ENCODE assay signal across 1 fruit fly cellular context in the genomic region with DNA sequence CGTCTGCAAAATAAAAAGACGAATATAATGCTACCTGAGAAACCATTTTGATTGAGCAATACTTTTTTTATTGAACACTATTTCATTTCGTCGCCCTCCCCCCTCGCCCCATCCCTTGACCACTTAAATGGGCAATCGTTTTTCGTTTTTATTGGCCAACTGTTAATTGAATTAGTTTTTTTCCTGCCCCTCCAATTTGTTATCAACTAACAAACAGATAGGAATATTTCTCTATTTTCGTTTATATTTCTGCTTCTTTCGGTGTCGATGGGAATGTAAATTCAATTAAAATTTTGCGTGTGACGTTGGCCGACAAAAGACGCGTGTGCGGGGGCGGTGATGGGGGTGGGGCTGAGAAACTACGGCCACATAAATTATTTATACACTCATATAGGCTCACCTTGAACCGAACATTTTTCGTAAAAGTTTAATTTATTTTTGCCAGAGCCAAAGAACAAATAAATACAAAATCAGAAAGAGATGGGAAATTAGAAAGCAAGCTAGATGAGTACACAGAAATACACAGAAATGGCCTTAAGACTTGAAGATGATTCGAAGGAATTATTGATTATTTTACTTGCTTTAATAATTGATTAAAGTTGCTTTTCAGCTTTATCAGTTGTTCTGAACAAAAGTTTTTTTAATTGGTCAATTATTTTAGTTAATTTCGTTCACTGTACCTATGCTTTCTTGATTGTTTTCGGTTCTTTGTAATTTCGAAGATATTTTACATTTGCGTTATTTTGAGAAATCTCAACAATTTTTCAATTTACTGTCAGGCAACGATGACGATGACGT.
TF ChIP-seq lines count a peak whose summit lies in the region.

No protein-coding gene starts in this region.

TF ChIP-seq in whole organism, embryonic, 481 proteins besides CTCF, POLR2A, EP300 and RAD21 (continued from another document and continues in another):
- peak; percentile 26 for TF ChIP-seq NC2β (GFP tag; optimal IDR thresholded peaks at IDR 0.05; lab: Kevin White, UChicago)
- TF ChIP-seq twi (tag; optimal IDR thresholded peaks at IDR 0.05; lab: Kevin White, UChicago), result peak; percentile 2
- no peak for TF ChIP-seq CG1832 (GFP tag; optimal IDR thresholded peaks at IDR 0.05; lab: Kevin White, UChicago)
- TF ChIP-seq Bdp1 (GFP tag; optimal IDR thresholded peaks at IDR 0.05; lab: Kevin White, UChicago), result no peak
- no peak for TF ChIP-seq Fer1 (GFP tag; optimal IDR thresholded peaks at IDR 0.05; lab: Kevin White, UChicago)
- TF ChIP-seq lmd (GFP tag; IDR thresholded peaks at IDR 0.05; lab: Robert Waterston, UW), result peak; percentile 75
- TF ChIP-seq cg (GFP tag; optimal IDR thresholded peaks at IDR 0.05; lab: Kevin White, UChicago), result no peak
- TF ChIP-seq salm (tag; optimal IDR thresholded peaks at IDR 0.05; lab: Kevin White, UChicago), result no peak
- TF ChIP-seq CG4854 (GFP tag; optimal IDR thresholded peaks at IDR 0.05; lab: Kevin White, UChicago), result no peak
- TF ChIP-seq CG7987 (GFP tag; optimal IDR thresholded peaks at IDR 0.05; lab: Kevin White, UChicago), result no peak
- TF ChIP-seq sna (GFP tag; IDR thresholded peaks at IDR 0.05; lab: Robert Waterston, UW; ENCODE audit: partially characterized antibody), result no peak
- TF ChIP-seq CHES-1-like (GFP tag; optimal IDR thresholded peaks at IDR 0.05; lab: Kevin White, UChicago), result peak; percentile 26
- no peak for TF ChIP-seq klu (GFP tag; IDR thresholded peaks at IDR 0.05; lab: Robert Waterston, UW)
- TF ChIP-seq CG10209 (GFP tag; optimal IDR thresholded peaks at IDR 0.05; lab: Kevin White, UChicago), result peak; percentile 55
- TF ChIP-seq CG31388 (GFP tag; optimal IDR thresholded peaks at IDR 0.05; lab: Kevin White, UChicago), result no peak
- TF ChIP-seq gcm (GFP tag; optimal IDR thresholded peaks at IDR 0.05; lab: Kevin White, UChicago), result peak; percentile 22
- TF ChIP-seq CG10654 (GFP tag; optimal IDR thresholded peaks at IDR 0.05; lab: Kevin White, UChicago), result no peak
- peak; percentile 53 for TF ChIP-seq CG10366 (GFP tag; IDR thresholded peaks at IDR 0.05; lab: Robert Waterston, UW)
- no peak for TF ChIP-seq oc (tag; optimal IDR thresholded peaks at IDR 0.05; lab: Kevin White, UChicago)
- TF ChIP-seq CG14441 (GFP tag; IDR thresholded peaks at IDR 0.05; lab: Robert Waterston, UW), result 0 out of 2 replicates have a peak, but pooled peaks have one; percentile 5
- TF ChIP-seq crol (GFP tag; IDR thresholded peaks at IDR 0.05; lab: Robert Waterston, UW), result peak; percentile 70
- no peak for TF ChIP-seq repo (GFP tag; optimal IDR thresholded peaks at IDR 0.05; lab: Kevin White, UChicago)
- TF ChIP-seq trh (GFP tag; optimal IDR thresholded peaks at IDR 0.05; lab: Kevin White, UChicago), result no peak
- no peak for TF ChIP-seq ems (GFP tag; optimal IDR thresholded peaks at IDR 0.05; lab: Kevin White, UChicago)
- TF ChIP-seq mam (GFP tag; optimal IDR thresholded peaks at IDR 0.05; lab: Kevin White, UChicago), result peak; percentile 82
- peak; percentile 60 for TF ChIP-seq slp2 (GFP tag; optimal IDR thresholded peaks at IDR 0.05; lab: Kevin White, UChicago)
- no peak for TF ChIP-seq BEAF-32 (GFP tag; optimal IDR thresholded peaks at IDR 0.05; lab: Kevin White, UChicago)
- no peak for TF ChIP-seq CG30020 (tag; optimal IDR thresholded peaks at IDR 0.05; lab: Kevin White, UChicago)
- no peak for TF ChIP-seq pfk (GFP tag; optimal IDR thresholded peaks at IDR 0.05; lab: Kevin White, UChicago)
- TF ChIP-seq CG4820 (GFP tag; optimal IDR thresholded peaks at IDR 0.05; lab: Kevin White, UChicago), result no peak
- TF ChIP-seq al (GFP tag; IDR thresholded peaks at IDR 0.05; lab: Robert Waterston, UW), result peak; percentile 85
- TF ChIP-seq Taf1 (GFP tag; IDR thresholded peaks at IDR 0.05; lab: Robert Waterston, UW), result peak; percentile 43; the same call in 1 of the 2 replicates
- TF ChIP-seq CG2712 (tag; optimal IDR thresholded peaks at IDR 0.05; lab: Kevin White, UChicago), result peak; percentile 70
- TF ChIP-seq otp (GFP tag; IDR thresholded peaks at IDR 0.05; lab: Robert Waterston, UW), result peak; percentile 18; the same call in 2 of the 3 replicates
- peak; percentile 74; the same call in 1 of the 2 replicates for TF ChIP-seq wdn (GFP tag; IDR thresholded peaks at IDR 0.05; lab: Robert Waterston, UW)
- TF ChIP-seq kay (GFP tag; optimal IDR thresholded peaks at IDR 0.05; lab: Kevin White, UChicago), result peak; percentile 26
- no peak for TF ChIP-seq hbn (GFP tag; IDR thresholded peaks at IDR 0.05; lab: Robert Waterston, UW; ENCODE audit: partially characterized antibody)
- TF ChIP-seq Oli (tag; optimal IDR thresholded peaks at IDR 0.05; lab: Kevin White, UChicago), result peak; percentile 45
- peak; percentile 82 for TF ChIP-seq gem (tag; optimal IDR thresholded peaks at IDR 0.05; lab: Kevin White, UChicago)
- no peak for TF ChIP-seq HLH4C (GFP tag; IDR thresholded peaks at IDR 0.05; lab: Robert Waterston, UW; ENCODE audit: partially characterized antibody)
- TF ChIP-seq CG14014 (GFP tag; IDR thresholded peaks at IDR 0.05; lab: Robert Waterston, UW), result peak; percentile 77
- no peak for TF ChIP-seq CG7271 (tag; optimal IDR thresholded peaks at IDR 0.05; lab: Kevin White, UChicago)
- peak; percentile 4 for TF ChIP-seq CG1233 (GFP tag; optimal IDR thresholded peaks at IDR 0.05; lab: Kevin White, UChicago)
- no peak for TF ChIP-seq H15 (GFP tag; IDR thresholded peaks at IDR 0.05; lab: Robert Waterston, UW)
- TF ChIP-seq bab2 (GFP tag; optimal IDR thresholded peaks at IDR 0.05; lab: Kevin White, UChicago), result peak; percentile 43
- TF ChIP-seq ham (GFP tag; IDR thresholded peaks at IDR 0.05; lab: Robert Waterston, UW), result no peak
- peak; percentile 67 for TF ChIP-seq CG31441 (GFP tag; IDR thresholded peaks at IDR 0.05; lab: Robert Waterston, UW)
- no peak for TF ChIP-seq org-1 (GFP tag; optimal IDR thresholded peaks at IDR 0.05; lab: Kevin White, UChicago)
- no peak for TF ChIP-seq hth (optimal IDR thresholded peaks at IDR 0.05; lab: Kevin White, UChicago)
- TF ChIP-seq trem (tag; optimal IDR thresholded peaks at IDR 0.05; lab: Kevin White, UChicago), result no peak
- no peak for TF ChIP-seq CG14710 (tag; optimal IDR thresholded peaks at IDR 0.05; lab: Kevin White, UChicago)
- peak; percentile 73 for TF ChIP-seq grau (tag; optimal IDR thresholded peaks at IDR 0.05; lab: Kevin White, UChicago)
- peak; percentile 63 for TF ChIP-seq lilli (GFP tag; optimal IDR thresholded peaks at IDR 0.05; lab: Kevin White, UChicago)
- TF ChIP-seq ase (GFP tag; IDR thresholded peaks at IDR 0.05; lab: Robert Waterston, UW), result peak; percentile 63; the same call in 1 of the 3 replicates
- peak in 1 of 2 experiments; percentile 57 for TF ChIP-seq bsh (GFP tag; optimal IDR thresholded peaks at IDR 0.05; lab: Kevin White, UChicago)
- TF ChIP-seq CG18476 (GFP tag; optimal IDR thresholded peaks at IDR 0.05; lab: Kevin White, UChicago), result no peak
- TF ChIP-seq gcm2 (GFP tag; optimal IDR thresholded peaks at IDR 0.05; lab: Kevin White, UChicago), result no peak
- TF ChIP-seq CG1529 (GFP tag; optimal IDR thresholded peaks at IDR 0.05; lab: Kevin White, UChicago), result no peak
- no peak for TF ChIP-seq stwl (tag; optimal IDR thresholded peaks at IDR 0.05; lab: Kevin White, UChicago)
- peak; percentile 40 for TF ChIP-seq Myb (GFP tag; optimal IDR thresholded peaks at IDR 0.05; lab: Kevin White, UChicago)
- peak; percentile 34 for TF ChIP-seq gro (GFP tag; optimal IDR thresholded peaks at IDR 0.05; lab: Kevin White, UChicago)
- no peak for TF ChIP-seq wor (GFP tag; IDR thresholded peaks at IDR 0.05; lab: Robert Waterston, UW)
- TF ChIP-seq CG9437 (GFP tag; optimal IDR thresholded peaks at IDR 0.05; lab: Kevin White, UChicago), result peak; percentile 6
- no peak for TF ChIP-seq CG34422 (GFP tag; IDR thresholded peaks at IDR 0.05; lab: Robert Waterston, UW)
- peak; percentile 68 for TF ChIP-seq CG13624 (GFP tag; optimal IDR thresholded peaks at IDR 0.05; lab: Kevin White, UChicago)
- TF ChIP-seq C15 (GFP tag; IDR thresholded peaks at IDR 0.05; lab: Robert Waterston, UW), result peak; percentile 82; the same call in 1 of the 3 replicates
- TF ChIP-seq hb (GFP tag; IDR thresholded peaks at IDR 0.05; lab: Robert Waterston, UW; ENCODE audit: partially characterized antibody), result no peak
- TF ChIP-seq crc (GFP tag; optimal IDR thresholded peaks at IDR 0.05; lab: Kevin White, UChicago), result peak; percentile 59
- TF ChIP-seq Lpt (GFP tag; optimal IDR thresholded peaks at IDR 0.05; lab: Kevin White, UChicago), result no peak
- no peak for TF ChIP-seq Hand (GFP tag; optimal IDR thresholded peaks at IDR 0.05; lab: Kevin White, UChicago)
- TF ChIP-seq D19B (GFP tag; optimal IDR thresholded peaks at IDR 0.05; lab: Kevin White, UChicago), result no peak
- TF ChIP-seq CG4730 (GFP tag; IDR thresholded peaks at IDR 0.05; lab: Robert Waterston, UW), result peak; percentile 56
- TF ChIP-seq Tbp (GFP tag; optimal IDR thresholded peaks at IDR 0.05; lab: Kevin White, UChicago), result no peak
- TF ChIP-seq CG9609 (GFP tag; optimal IDR thresholded peaks at IDR 0.05; lab: Kevin White, UChicago), result peak; percentile 36
- TF ChIP-seq tll (GFP tag; optimal IDR thresholded peaks at IDR 0.05; lab: Kevin White, UChicago), result no peak
- TF ChIP-seq bcd (GFP tag; optimal IDR thresholded peaks at IDR 0.05; lab: Kevin White, UChicago), result peak; percentile 38
- TF ChIP-seq Trl (optimal IDR thresholded peaks at IDR 0.05; lab: Kevin White, UChicago), result no peak
- peak; percentile 39 for TF ChIP-seq Trl (GFP tag; optimal IDR thresholded peaks at IDR 0.05; lab: Kevin White, UChicago)
- TF ChIP-seq Deaf1 (tag; optimal IDR thresholded peaks at IDR 0.05; lab: Kevin White, UChicago), result no peak
- TF ChIP-seq emc (GFP tag; optimal IDR thresholded peaks at IDR 0.05; lab: Kevin White, UChicago), result peak; percentile 45
- TF ChIP-seq Usf (GFP tag; optimal IDR thresholded peaks at IDR 0.05; lab: Kevin White, UChicago), result no peak
- TF ChIP-seq CG15479 (GFP tag; optimal IDR thresholded peaks at IDR 0.05; lab: Kevin White, UChicago), result no peak
- TF ChIP-seq CG8478 (optimal IDR thresholded peaks at IDR 0.05; lab: Kevin White, UChicago), result no peak
- no peak for TF ChIP-seq da (GFP tag; optimal IDR thresholded peaks at IDR 0.05; lab: Kevin White, UChicago)
- no peak for TF ChIP-seq CG6654 (GFP tag; optimal IDR thresholded peaks at IDR 0.05; lab: Kevin White, UChicago)
- peak; percentile 28 for TF ChIP-seq CG17385 (GFP tag; optimal IDR thresholded peaks at IDR 0.05; lab: Kevin White, UChicago)
- no peak for TF ChIP-seq z (GFP tag; IDR thresholded peaks at IDR 0.05; lab: Robert Waterston, UW)
- TF ChIP-seq NC2α (GFP tag; optimal IDR thresholded peaks at IDR 0.05; lab: Kevin White, UChicago), result no peak
- TF ChIP-seq CG1024 (GFP tag; IDR thresholded peaks at IDR 0.05; lab: Robert Waterston, UW), result no peak
- peak; percentile 48 for TF ChIP-seq lab (GFP tag; optimal IDR thresholded peaks at IDR 0.05; lab: Kevin White, UChicago)
- TF ChIP-seq gsb-n (tag; optimal IDR thresholded peaks at IDR 0.05; lab: Kevin White, UChicago), result no peak
- TF ChIP-seq CG17328 (GFP tag; IDR thresholded peaks at IDR 0.05; lab: Robert Waterston, UW), result peak; percentile 71
- peak; percentile 72 for TF ChIP-seq CG7839 (tag; optimal IDR thresholded peaks at IDR 0.05; lab: Kevin White, UChicago)
- TF ChIP-seq CG11504 (tag; optimal IDR thresholded peaks at IDR 0.05; lab: Kevin White, UChicago), result peak; percentile 62
- TF ChIP-seq zen2 (GFP tag; IDR thresholded peaks at IDR 0.05; lab: Robert Waterston, UW; ENCODE audit: partially characterized antibody), result no peak
- peak; percentile 74 for TF ChIP-seq unpg (GFP tag; optimal IDR thresholded peaks at IDR 0.05; lab: Kevin White, UChicago)
- TF ChIP-seq B-H1 (GFP tag; IDR thresholded peaks at IDR 0.05; lab: Robert Waterston, UW), result peak; percentile 35; the same call in 1 of the 3 replicates
- peak; percentile 7 for TF ChIP-seq psq (GFP tag; optimal IDR thresholded peaks at IDR 0.05; lab: Kevin White, UChicago)
- no peak for TF ChIP-seq pb (GFP tag; optimal IDR thresholded peaks at IDR 0.05; lab: Kevin White, UChicago)
- TF ChIP-seq CG1792 (GFP tag; optimal IDR thresholded peaks at IDR 0.05; lab: Kevin White, UChicago), result no peak
- TF ChIP-seq Poxn (GFP tag; IDR thresholded peaks at IDR 0.05; lab: Robert Waterston, UW), result 0 out of 2 replicates have a peak, but pooled peaks have one; percentile 24
- TF ChIP-seq CG3995 (GFP tag; optimal IDR thresholded peaks at IDR 0.05; lab: Kevin White, UChicago), result no peak
- TF ChIP-seq HmgD (GFP tag; optimal IDR thresholded peaks at IDR 0.05; lab: Kevin White, UChicago), result no peak
- no peak for TF ChIP-seq CG3163 (GFP tag; optimal IDR thresholded peaks at IDR 0.05; lab: Kevin White, UChicago)
- no peak for TF ChIP-seq Neu2 (GFP tag; optimal IDR thresholded peaks at IDR 0.05; lab: Kevin White, UChicago; ENCODE audit: borderline replicate concordance)
- TF ChIP-seq Dad (GFP tag; optimal IDR thresholded peaks at IDR 0.05; lab: Kevin White, UChicago), result no peak
- no peak for TF ChIP-seq ERR (GFP tag; optimal IDR thresholded peaks at IDR 0.05; lab: Kevin White, UChicago)
- peak; percentile 14 for TF ChIP-seq CG2875 (GFP tag; optimal IDR thresholded peaks at IDR 0.05; lab: Kevin White, UChicago)
- no peak for TF ChIP-seq YL-1 (GFP tag; optimal IDR thresholded peaks at IDR 0.05; lab: Kevin White, UChicago)
- no peak for TF ChIP-seq CG7745 (tag; optimal IDR thresholded peaks at IDR 0.05; lab: Kevin White, UChicago)
- no peak for TF ChIP-seq ab (GFP tag; optimal IDR thresholded peaks at IDR 0.05; lab: Kevin White, UChicago)
- no peak for TF ChIP-seq GATAe (GFP tag; conservative IDR thresholded peaks at IDR 0.05; lab: Robert Waterston, UW)
- peak; percentile 45 for TF ChIP-seq CG12391 (tag; optimal IDR thresholded peaks at IDR 0.05; lab: Kevin White, UChicago)
- TF ChIP-seq CG9215 (GFP tag; IDR thresholded peaks at IDR 0.05; lab: Robert Waterston, UW), result no peak
- TF ChIP-seq CG42726 (GFP tag; IDR thresholded peaks at IDR 0.05; lab: Robert Waterston, UW; ENCODE audit: partially characterized antibody), result no peak
- TF ChIP-seq Rfx (GFP tag; IDR thresholded peaks at IDR 0.05; lab: Robert Waterston, UW), result peak; percentile 84
- TF ChIP-seq CG5953 (GFP tag; IDR thresholded peaks at IDR 0.05; lab: Robert Waterston, UW), result 0 out of 2 replicates have a peak, but pooled peaks have one; percentile 13
- TF ChIP-seq CG10979 (tag; optimal IDR thresholded peaks at IDR 0.05; lab: Kevin White, UChicago), result peak; percentile 1
- TF ChIP-seq tx (GFP tag; optimal IDR thresholded peaks at IDR 0.05; lab: Kevin White, UChicago), result peak; percentile 25
- TF ChIP-seq bigmax (GFP tag; optimal IDR thresholded peaks at IDR 0.05; lab: Kevin White, UChicago), result no peak
- peak; percentile 70 for TF ChIP-seq Xrp1 (GFP tag; IDR thresholded peaks at IDR 0.05; lab: Robert Waterston, UW)
- TF ChIP-seq Gug (GFP tag; IDR thresholded peaks at IDR 0.05; lab: Robert Waterston, UW), result 0 out of 4 replicates have a peak, but pooled peaks have one; percentile 29
- TF ChIP-seq CG2202 (tag; optimal IDR thresholded peaks at IDR 0.05; lab: Kevin White, UChicago), result no peak
- TF ChIP-seq jumu (GFP tag; optimal IDR thresholded peaks at IDR 0.05; lab: Kevin White, UChicago), result peak; percentile 5
